Worm (Caenorhabditis elegans) whole organism, L1 larva: ENCODE measurements around the gene T16A9.5.

Experiments used
- elt-3 ChIP-seq, 6 experiments: fragments of 150-350 bp in 1 of 6; sonication (generic microtip); optimal IDR thresholded peaks; 2 replicates each; lab custom pipeline; 2017 to 2018; ENCODE audit warnings: missing biosample characterization in 6 of 6, missing genetic modification characterization in 6 of 6, inconsistent platforms in 1 of 6
- hpl-2 ChIP-seq: fragments of 150-350 bp; optimal IDR thresholded peaks from 2 replicates; lab custom pipeline; 2014; ENCODE audit warnings: missing biosample characterization, missing genetic modification reagents, missing genetic modification characterization

The T16A9.5 gene

DNA sequence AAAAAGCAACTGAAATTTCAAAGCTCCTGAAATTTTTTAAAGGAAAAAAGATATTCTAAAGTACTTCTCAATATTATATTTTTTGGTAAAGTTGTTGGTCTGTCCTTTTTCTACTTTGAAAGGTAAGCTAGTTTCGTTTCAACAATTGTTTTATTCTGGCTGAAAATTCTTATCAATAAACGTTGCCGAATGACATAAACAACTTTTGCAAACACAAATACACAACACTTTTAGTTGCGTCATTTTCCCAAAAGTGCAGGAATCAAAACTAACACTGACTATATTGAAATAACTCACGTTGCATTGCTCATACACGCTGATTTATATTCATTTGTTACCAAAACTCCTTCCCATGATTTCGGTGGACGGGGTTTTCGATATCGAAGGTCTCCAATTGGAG lies 49.3 kb downstream of the T16A9.5 start:
- no peak for TF ChIP-seq hpl-2 (GFP tag; lab: Kevin White, UChicago)
- TF ChIP-seq elt-3 (tag; optimal IDR thresholded peaks at IDR 0.05; lab: Kevin White, UChicago), result no peak
